Fruit fly (Drosophila melanogaster) whole organism, embryonic: ENCODE measurements around the gene Sbp2.
A peak's percentile ranks its signal among the peaks of the same experiment; 100 is the strongest.

Experiments used
- Abd-B ChIP-seq: fragments of 200-800 bp; sonication (Bioruptor generic); optimal IDR thresholded peaks from 2 replicates; lab custom pipeline; 2018; ENCODE audit warnings: missing biosample characterization, mild to moderate bottlenecking, missing genetic modification characterization, moderate library complexity
- BEAF-32 ChIP-seq: fragments of 200-800 bp; sonication (Bioruptor generic); optimal IDR thresholded peaks from 3 replicates; lab custom pipeline; 2017; ENCODE audit warnings: missing biosample characterization, missing genetic modification characterization, mild to moderate bottlenecking, moderate library complexity, missing genetic modification reagents
- CG11456 ChIP-seq: fragments of 200-800 bp; sonication (Bioruptor generic); IDR thresholded peaks from 3 replicates; pipeline ENCODE4 v1.3.6; 2022; ENCODE audit warnings: missing biosample characterization, missing genetic modification characterization
- CG13296 ChIP-seq: fragments of 200-800 bp; sonication (Bioruptor generic); optimal IDR thresholded peaks from 3 replicates; lab custom pipeline; 2018; ENCODE audit warnings: missing biosample characterization, mild to moderate bottlenecking, missing genetic modification characterization
- CG15073 ChIP-seq: fragments of 200-800 bp; sonication (Bioruptor generic); optimal IDR thresholded peaks from 2 replicates; lab custom pipeline; 2016; ENCODE audit warnings: missing biosample characterization, missing genetic modification characterization
- CG1792 ChIP-seq: fragments of 200-800 bp; sonication (Bioruptor generic); optimal IDR thresholded peaks from 2 replicates; lab custom pipeline; 2016; ENCODE audit warnings: missing biosample characterization, missing genetic modification characterization
- CG18619 ChIP-seq: fragments of 200-800 bp; sonication (Bioruptor generic); optimal IDR thresholded peaks from 3 replicates; lab custom pipeline; 2017; ENCODE audit warnings: missing biosample characterization, mild to moderate bottlenecking, missing genetic modification characterization
- CG2678 ChIP-seq: fragments of 200-800 bp; sonication (Bioruptor generic); optimal IDR thresholded peaks from 3 replicates; lab custom pipeline; 2019; ENCODE audit warnings: missing biosample characterization, mild to moderate bottlenecking, missing genetic modification characterization, moderate library complexity
- CG3847 ChIP-seq: fragments of 200-800 bp; sonication (Bioruptor generic); IDR thresholded peaks from 2 replicates; pipeline ENCODE4 v1.3.6; 2022; ENCODE audit warnings: missing biosample characterization, missing genetic modification characterization
- CG4328 ChIP-seq: fragments of 200-800 bp; sonication (Bioruptor generic); optimal IDR thresholded peaks from 3 replicates; lab custom pipeline; 2017; ENCODE audit warnings: missing biosample characterization, missing genetic modification reagents, missing genetic modification characterization
- CG4854 ChIP-seq: fragments of 200-800 bp; sonication (Bioruptor generic); optimal IDR thresholded peaks from 2 replicates; lab custom pipeline; 2016; ENCODE audit warnings: missing biosample characterization, missing genetic modification characterization, inconsistent platforms
- CG5953 ChIP-seq: fragments of 200-800 bp; sonication (Bioruptor generic); IDR thresholded peaks from 2 replicates; pipeline ENCODE4 v1.3.6; 2022; ENCODE audit warnings: missing biosample characterization, missing genetic modification characterization
- CG6813 ChIP-seq: fragments of 200-800 bp; sonication (Bioruptor generic); optimal IDR thresholded peaks from 2 replicates; lab custom pipeline; 2017; ENCODE audit warnings: missing biosample characterization, missing genetic modification characterization, mild to moderate bottlenecking, moderate library complexity, missing genetic modification reagents
- CG7357 ChIP-seq: fragments of 200-800 bp; sonication (Bioruptor generic); IDR thresholded peaks from 3 replicates; pipeline ENCODE4 v1.3.6; 2022; ENCODE audit warnings: missing biosample characterization, missing genetic modification characterization
- CG7745 ChIP-seq: fragments of 200-800 bp; sonication (Bioruptor generic); optimal IDR thresholded peaks from 2 replicates; lab custom pipeline; 2018; ENCODE audit warnings: missing biosample characterization, mild to moderate bottlenecking, missing genetic modification characterization, moderate library complexity
- CG8924 ChIP-seq: fragments of 200-800 bp; optimal IDR thresholded peaks from 3 replicates; lab custom pipeline; 2019; ENCODE audit warnings: missing biosample characterization, mild to moderate bottlenecking, missing genetic modification characterization, moderate library complexity
- CG9609 ChIP-seq: fragments of 200-800 bp; sonication (Bioruptor generic); optimal IDR thresholded peaks from 3 replicates; lab custom pipeline; 2016; ENCODE audit warnings: missing biosample characterization, missing genetic modification characterization
- CHES-1-like ChIP-seq: fragments of 200-800 bp; sonication (Bioruptor generic); optimal IDR thresholded peaks from 2 replicates; lab custom pipeline; 2016; ENCODE audit warnings: missing biosample characterization, missing genetic modification characterization
- D ChIP-seq, 2 experiments: fragments of 200-800 bp in 1 of 2; fragments of >200 bp in 1 of 2; sonication (Bioruptor generic) in 1 of 2; optimal IDR thresholded peaks; 2 replicates in 1 of 2; 3 replicates in 1 of 2; lab custom pipeline; 2017; ENCODE audit warnings: mild to moderate bottlenecking in 1 of 2, missing biosample characterization in 1 of 2, missing genetic modification characterization in 1 of 2, missing genetic modification reagents in 1 of 2
- Dip3 ChIP-seq: fragments of 200-800 bp; sonication (Bioruptor generic); optimal IDR thresholded peaks from 3 replicates; lab custom pipeline; 2016; ENCODE audit warnings: missing biosample characterization, missing genetic modification characterization
- Dp ChIP-seq: fragments of 200-800 bp; sonication (Bioruptor generic); optimal IDR thresholded peaks from 2 replicates; lab custom pipeline; 2018; ENCODE audit warnings: missing biosample characterization, mild to moderate bottlenecking, missing genetic modification characterization, moderate library complexity
- Dref ChIP-seq: fragments of 200-800 bp; sonication (Bioruptor generic); IDR thresholded peaks from 2 replicates; pipeline ENCODE4 v1.3.6; 2022; ENCODE audit warnings: missing biosample characterization, missing genetic modification characterization
- HLH3B ChIP-seq: fragments of 200-800 bp; sonication (Bioruptor generic); IDR thresholded peaks from 2 replicates; pipeline ENCODE4 v1.3.6; 2022; ENCODE audit warnings: missing biosample characterization, missing genetic modification characterization
- Hey ChIP-seq: fragments of 200-800 bp; sonication (Bioruptor generic); optimal IDR thresholded peaks from 3 replicates; lab custom pipeline; 2018; ENCODE audit warnings: missing biosample characterization, mild to moderate bottlenecking, missing genetic modification characterization
- MESR4 ChIP-seq: fragments of 200-800 bp; sonication (Bioruptor generic); optimal IDR thresholded peaks from 2 replicates; lab custom pipeline; 2018; ENCODE audit warnings: missing biosample characterization, mild to moderate bottlenecking, missing genetic modification characterization, moderate library complexity
- Med ChIP-seq: fragments of 200-800 bp; sonication (Bioruptor generic); peaks from one replicate; lab custom pipeline; 2016; ENCODE audit warnings: missing biosample characterization, missing genetic modification characterization, mild to moderate bottlenecking, inconsistent platforms, moderate library complexity
- Myb ChIP-seq: fragments of 200-800 bp; sonication (Bioruptor generic); optimal IDR thresholded peaks from 2 replicates; lab custom pipeline; 2016; ENCODE audit warnings: missing biosample characterization, missing genetic modification characterization
- Neu2 ChIP-seq: fragments of 200-800 bp; sonication (Bioruptor generic); optimal IDR thresholded peaks from 3 replicates; lab custom pipeline; 2016; ENCODE audit warnings: missing biosample characterization, missing genetic modification characterization, borderline replicate concordance
- PHDP ChIP-seq: fragments of 200-800 bp; sonication (Bioruptor generic); optimal IDR thresholded peaks from 3 replicates; lab custom pipeline; 2018; ENCODE audit warnings: missing biosample characterization, mild to moderate bottlenecking, missing genetic modification characterization, moderate library complexity
- Sry-δ ChIP-seq: fragments of 200-800 bp; sonication (Bioruptor generic); optimal IDR thresholded peaks from 2 replicates; lab custom pipeline; 2016; ENCODE audit warnings: missing biosample characterization, missing genetic modification characterization
- ab ChIP-seq: fragments of 200-800 bp; sonication (Bioruptor generic); optimal IDR thresholded peaks from 2 replicates; lab custom pipeline; 2016; ENCODE audit warnings: missing biosample characterization, missing genetic modification characterization
- bigmax ChIP-seq: fragments of 200-800 bp; sonication (Bioruptor generic); optimal IDR thresholded peaks from 2 replicates; lab custom pipeline; 2018; ENCODE audit warnings: missing biosample characterization, mild to moderate bottlenecking, missing genetic modification characterization
- chinmo ChIP-seq: fragments of 200-800 bp; sonication (Bioruptor generic); IDR thresholded peaks from 4 replicates; pipeline ENCODE4 v1.3.6; 2022; ENCODE audit warnings: missing biosample characterization, missing genetic modification characterization; ENCODE audit not compliant: partially characterized antibody
- chm ChIP-seq: fragments of 200-800 bp; sonication (Bioruptor generic); IDR thresholded peaks from 2 replicates; pipeline ENCODE4 v1.3.6; 2022; ENCODE audit warnings: missing biosample characterization, missing genetic modification characterization
- dpn ChIP-seq, 2 experiments: fragments of 200-800 bp; sonication (Bioruptor generic); optimal IDR thresholded peaks; 3 replicates each; lab custom pipeline; 2016; ENCODE audit warnings: missing biosample characterization in 2 of 2, missing genetic modification characterization in 2 of 2
- gfzf ChIP-seq: fragments of 200-800 bp; sonication (Bioruptor generic); optimal IDR thresholded peaks from 2 replicates; lab custom pipeline; 2016; ENCODE audit warnings: missing biosample characterization, mild to moderate bottlenecking, missing genetic modification characterization, moderate library complexity
- gro ChIP-seq: fragments of 200-800 bp; sonication (Bioruptor generic); optimal IDR thresholded peaks from 2 replicates; lab custom pipeline; 2016; ENCODE audit warnings: missing biosample characterization, missing genetic modification characterization
- ind ChIP-seq: fragments of 200-800 bp; sonication (Bioruptor generic); optimal IDR thresholded peaks from 3 replicates; lab custom pipeline; 2016; ENCODE audit warnings: missing biosample characterization, missing genetic modification characterization
- klu ChIP-seq: fragments of 200-800 bp; sonication (Bioruptor generic); IDR thresholded peaks from 2 replicates; pipeline ENCODE4 v1.3.6; 2022; ENCODE audit warnings: missing biosample characterization, missing genetic modification characterization
- lmd ChIP-seq: fragments of 200-800 bp; sonication (Bioruptor generic); IDR thresholded peaks from 2 replicates; pipeline ENCODE4 v1.3.6; 2022; ENCODE audit warnings: missing biosample characterization, missing genetic modification characterization
- nerfin-1 ChIP-seq: fragments of 200-800 bp; sonication (Bioruptor generic); optimal IDR thresholded peaks from 3 replicates; lab custom pipeline; 2019; ENCODE audit warnings: missing biosample characterization, mild to moderate bottlenecking, missing genetic modification characterization, moderate library complexity
- psq ChIP-seq: fragments of 200-800 bp; sonication (Bioruptor generic); optimal IDR thresholded peaks from 2 replicates; lab custom pipeline; 2017; ENCODE audit warnings: missing biosample characterization, missing genetic modification characterization
- salm ChIP-seq: fragments of 200-800 bp; sonication (Bioruptor generic); optimal IDR thresholded peaks from 2 replicates; lab custom pipeline; 2018; ENCODE audit warnings: missing biosample characterization, mild to moderate bottlenecking, missing genetic modification characterization
- so ChIP-seq: fragments of 200-800 bp; sonication (Bioruptor generic); IDR thresholded peaks from 3 replicates; pipeline ENCODE4 v1.3.6; 2022; ENCODE audit warnings: missing biosample characterization, missing genetic modification characterization
- tap ChIP-seq: fragments of 200-800 bp; optimal IDR thresholded peaks from 3 replicates; lab custom pipeline; 2019; ENCODE audit warnings: missing biosample characterization, mild to moderate bottlenecking, missing genetic modification characterization, moderate library complexity
- tup ChIP-seq: fragments of 200-800 bp; sonication (Bioruptor generic); optimal IDR thresholded peaks from 2 replicates; lab custom pipeline; 2016; ENCODE audit warnings: missing biosample characterization, mild to moderate bottlenecking, missing genetic modification characterization, moderate library complexity
- tx ChIP-seq: fragments of 200-800 bp; sonication (Bioruptor generic); optimal IDR thresholded peaks from 2 replicates; lab custom pipeline; 2016; ENCODE audit warnings: missing biosample characterization, missing genetic modification characterization
- zen2 ChIP-seq: fragments of 200-800 bp; sonication (Bioruptor generic); IDR thresholded peaks from 3 replicates; pipeline ENCODE4 v1.3.6; 2022; ENCODE audit warnings: missing biosample characterization, missing genetic modification characterization; ENCODE audit not compliant: partially characterized antibody

The Sbp2 gene

DNA sequence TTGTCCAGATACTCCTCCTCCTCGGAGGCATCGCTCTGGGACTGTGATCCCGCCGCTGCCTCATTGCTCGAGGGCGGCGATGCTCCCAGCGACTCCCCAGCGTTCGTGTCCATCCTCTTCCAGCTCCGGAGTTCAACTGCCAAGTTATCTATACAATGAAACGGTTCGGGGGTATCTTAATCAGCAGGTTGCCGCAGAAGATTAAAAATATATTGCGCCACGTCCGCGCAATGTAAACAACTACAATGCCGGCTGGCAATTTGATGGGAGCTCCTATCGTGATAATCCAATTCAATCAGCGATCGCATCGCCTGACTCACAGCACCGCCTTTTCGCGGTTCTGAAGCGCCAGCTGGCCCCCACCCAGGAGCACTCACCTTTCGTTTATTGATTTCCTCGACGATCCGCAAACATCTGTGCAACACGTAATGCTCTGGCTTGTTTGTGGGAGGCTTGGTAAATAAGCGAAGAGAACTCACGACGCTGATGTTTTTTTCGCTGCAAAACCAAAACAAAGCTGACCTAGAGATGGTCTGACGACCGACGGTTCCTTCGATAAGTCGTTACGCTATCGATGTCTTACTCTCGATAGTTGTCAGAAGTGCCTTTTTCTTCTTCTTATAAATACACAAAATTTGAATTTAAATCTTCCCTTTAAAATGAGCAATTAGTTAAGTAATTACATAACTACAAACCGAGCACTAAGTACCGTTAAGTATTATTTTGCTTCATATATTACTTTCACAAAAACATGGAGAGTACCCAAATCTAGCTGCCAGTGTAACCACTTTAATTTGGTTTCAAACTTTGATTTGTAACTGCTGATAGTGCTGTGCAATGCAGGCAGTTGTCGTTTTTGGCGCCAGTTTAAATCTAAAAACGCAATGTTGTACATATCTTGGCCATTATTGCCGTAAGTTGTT lies 14.4 kb upstream of the Sbp2 start, which contains the start of gene cert (continued):
- TF ChIP-seq Med (GFP tag; lab: Kevin White, UChicago) (peak; percentile 81), BEAF-32 (peak; percentile 93), CG18619 (GFP tag; lab: Kevin White, UChicago) (peak; percentile 11), CG11456 (GFP tag; lab: Robert Waterston, UW) (no peak; the same call in 2 of the 3 replicates), gro (peak; percentile 23), CG6813 (GFP tag; lab: Kevin White, UChicago) (peak; percentile 38), CG4328 (GFP tag; lab: Kevin White, UChicago) (peak; percentile 19), dpn (GFP tag; optimal IDR thresholded peaks at IDR 0.05; lab: Kevin White, UChicago) (peak; percentile 33 to 44), zen2 (GFP tag; lab: Robert Waterston, UW) (peak; percentile 66), Dref (GFP tag; lab: Robert Waterston, UW) (peak; percentile 91), tap (tag; lab: Kevin White, UChicago) (no peak), ind (GFP tag; lab: Kevin White, UChicago) (peak; percentile 10), CHES-1-like (GFP tag; lab: Kevin White, UChicago) (peak; percentile 42), CG5953 (GFP tag; lab: Robert Waterston, UW) (no peak), D (optimal IDR thresholded peaks at IDR 0.05; lab: Kevin White, UChicago) (no peak), D (GFP tag; optimal IDR thresholded peaks at IDR 0.05; lab: Kevin White, UChicago) (no peak), CG8924 (tag; lab: Kevin White, UChicago) (no peak), CG1792 (GFP tag; lab: Kevin White, UChicago) (no peak), Dip3 (GFP tag; lab: Kevin White, UChicago) (peak; percentile 22), nerfin-1 (tag; lab: Kevin White, UChicago) (no peak), Dp (GFP tag; lab: Kevin White, UChicago) (peak; percentile 87), so (GFP tag; lab: Robert Waterston, UW) (no peak), CG2678 (tag; lab: Kevin White, UChicago) (no peak), CG7357 (GFP tag; lab: Robert Waterston, UW) (no peak), PHDP (tag; lab: Kevin White, UChicago) (peak; percentile 15), tup (GFP tag; lab: Kevin White, UChicago) (no peak), chm (0 out of 2 replicates have a peak, but pooled peaks have one; percentile 14), CG7745 (no peak), CG13296 (GFP tag; lab: Kevin White, UChicago) (peak; percentile 8), CG9609 (GFP tag; lab: Kevin White, UChicago) (no peak), MESR4 (GFP tag; lab: Kevin White, UChicago) (peak; percentile 72), tx (peak; percentile 26), bigmax (GFP tag; lab: Kevin White, UChicago) (no peak), salm (tag; lab: Kevin White, UChicago) (no peak), Myb (peak; percentile 96), CG4854 (GFP tag; lab: Kevin White, UChicago) (peak; percentile 31), chinmo (peak; percentile 62; the same call in 1 of the 4 replicates), Hey (tag; lab: Kevin White, UChicago) (peak; percentile 14), HLH3B (GFP tag; lab: Robert Waterston, UW) (no peak), lmd (GFP tag; lab: Robert Waterston, UW) (no peak), Neu2 (no peak), Sry-δ (peak; percentile 98), CG3847 (GFP tag; lab: Robert Waterston, UW) (peak; percentile 49), klu (GFP tag; lab: Robert Waterston, UW) (no peak), CG15073 (no peak), ab (GFP tag; lab: Kevin White, UChicago) (no peak), Abd-B (GFP tag; lab: Kevin White, UChicago) (peak; percentile 16), psq (GFP tag; lab: Kevin White, UChicago) (no peak), gfzf (peak; percentile 46)
